Fruit fly (Drosophila melanogaster) whole organism, embryonic: ENCODE measurements around the gene Sirt4.

Source experiments
- Awh ChIP-seq: fragments of 200-800 bp; sonication (Bioruptor generic); IDR thresholded peaks from 2 replicates; pipeline ENCODE4, ENCODE4 v1.3.6; 2022; ENCODE audit warnings: missing biosample characterization, missing genetic modification characterization
- Blimp-1 ChIP-seq: fragments of 200-800 bp; sonication (Bioruptor generic); optimal IDR thresholded peaks from 3 replicates; lab custom pipeline; 2018; ENCODE audit warnings: missing biosample characterization, missing genetic modification characterization, mild to moderate bottlenecking, moderate library complexity, missing genetic modification reagents
- Bteb2 ChIP-seq: fragments of 200-800 bp; sonication (Bioruptor generic); optimal IDR thresholded peaks from 2 replicates; lab custom pipeline; 2016; ENCODE audit warnings: missing biosample characterization, missing genetic modification characterization
- CG10274 ChIP-seq: fragments of 200-800 bp; sonication (Bioruptor generic); optimal IDR thresholded peaks from 3 replicates; lab custom pipeline; 2017; ENCODE audit warnings: missing biosample characterization, mild to moderate bottlenecking, missing genetic modification characterization
- CG10543 ChIP-seq: fragments of 200-800 bp; sonication (Bioruptor generic); optimal IDR thresholded peaks from 3 replicates; lab custom pipeline; 2017; ENCODE audit warnings: missing biosample characterization, mild to moderate bottlenecking, missing genetic modification characterization, moderate library complexity
- CG11093 ChIP-seq: fragments of 200-800 bp; sonication (Bioruptor generic); IDR thresholded peaks from 3 replicates; pipeline ENCODE4 v1.3.6; 2022; ENCODE audit warnings: missing biosample characterization, missing genetic modification characterization
- CG11504 ChIP-seq: fragments of 200-800 bp; sonication (Bioruptor generic); optimal IDR thresholded peaks from 3 replicates; lab custom pipeline; 2019; ENCODE audit warnings: missing biosample characterization, mild to moderate bottlenecking, missing genetic modification characterization, moderate library complexity
- CG12236 ChIP-seq: fragments of 200-800 bp; sonication (Bioruptor generic); optimal IDR thresholded peaks from 2 replicates; lab custom pipeline; 2016; ENCODE audit warnings: missing biosample characterization, missing genetic modification characterization
- CG15269 ChIP-seq: fragments of 200-800 bp; sonication (Bioruptor generic); optimal IDR thresholded peaks from 2 replicates; lab custom pipeline; 2018; ENCODE audit warnings: missing biosample characterization, mild to moderate bottlenecking, missing genetic modification characterization, moderate library complexity
- CG15514 ChIP-seq: fragments of 200-800 bp; sonication (Bioruptor generic); optimal IDR thresholded peaks from 3 replicates; lab custom pipeline; 2017; ENCODE audit warnings: missing biosample characterization, missing genetic modification characterization, mild to moderate bottlenecking, moderate library complexity, missing genetic modification reagents
- CG18476 ChIP-seq: fragments of 200-800 bp; sonication (Bioruptor generic); optimal IDR thresholded peaks from 2 replicates; lab custom pipeline; 2016; ENCODE audit warnings: missing biosample characterization, mild to moderate bottlenecking, missing genetic modification characterization
- CG18764 ChIP-seq: fragments of 200-800 bp; sonication (Bioruptor generic); optimal IDR thresholded peaks from 3 replicates; lab custom pipeline; 2016; ENCODE audit warnings: missing biosample characterization, missing genetic modification characterization
- CG31224 ChIP-seq: fragments of 200-800 bp; sonication (Bioruptor generic); IDR thresholded peaks from 2 replicates; pipeline ENCODE4 v1.3.6; 2022; ENCODE audit warnings: missing biosample characterization, missing genetic modification characterization
- CG33213 ChIP-seq: fragments of 200-800 bp; sonication (Bioruptor generic); optimal IDR thresholded peaks from 3 replicates; lab custom pipeline; 2016; ENCODE audit warnings: missing biosample characterization, missing genetic modification characterization
- CG33557 ChIP-seq: fragments of 200-800 bp; sonication (Bioruptor generic); optimal IDR thresholded peaks from 2 replicates; lab custom pipeline; 2019; ENCODE audit warnings: missing biosample characterization, mild to moderate bottlenecking, missing genetic modification characterization, moderate library complexity
- CG6689 ChIP-seq: fragments of 200-800 bp; sonication (Bioruptor generic); IDR thresholded peaks from 2 replicates; pipeline ENCODE4 v1.3.6; 2022; ENCODE audit warnings: missing biosample characterization, missing genetic modification characterization
- CG7839 ChIP-seq: fragments of 200-800 bp; sonication (Bioruptor generic); optimal IDR thresholded peaks from 3 replicates; lab custom pipeline; 2018; ENCODE audit warnings: missing biosample characterization, mild to moderate bottlenecking, missing genetic modification characterization, moderate library complexity
- CG8089 ChIP-seq: fragments of 200-800 bp; sonication (Bioruptor generic); optimal IDR thresholded peaks from 3 replicates; lab custom pipeline; 2016; ENCODE audit warnings: missing biosample characterization, missing genetic modification characterization
- CG9727 ChIP-seq: fragments of 200-800 bp; sonication (Bioruptor generic); optimal IDR thresholded peaks from 3 replicates; lab custom pipeline; 2017; ENCODE audit warnings: missing biosample characterization, mild to moderate bottlenecking, missing genetic modification characterization
- CG9797 ChIP-seq: fragments of 200-800 bp; sonication (Bioruptor generic); optimal IDR thresholded peaks from 3 replicates; lab custom pipeline; 2018; ENCODE audit warnings: missing biosample characterization, mild to moderate bottlenecking, missing genetic modification characterization
- Chrac-16 ChIP-seq: fragments of 200-800 bp; sonication (Bioruptor generic); optimal IDR thresholded peaks from 3 replicates; lab custom pipeline; 2016; ENCODE audit warnings: missing biosample characterization, missing genetic modification characterization
- Dip3 ChIP-seq: fragments of 200-800 bp; sonication (Bioruptor generic); optimal IDR thresholded peaks from 3 replicates; lab custom pipeline; 2016; ENCODE audit warnings: missing biosample characterization, missing genetic modification characterization
- Elba2 ChIP-seq: fragments of 200-800 bp; sonication (Bioruptor generic); optimal IDR thresholded peaks from 3 replicates; lab custom pipeline; 2016; ENCODE audit warnings: missing biosample characterization, missing genetic modification characterization
- Fer1 ChIP-seq: fragments of 200-800 bp; sonication (Bioruptor generic); optimal IDR thresholded peaks from 2 replicates; lab custom pipeline; 2017; ENCODE audit warnings: missing biosample characterization, mild to moderate bottlenecking, missing genetic modification characterization
- HLH3B ChIP-seq: fragments of 200-800 bp; sonication (Bioruptor generic); IDR thresholded peaks from 2 replicates; pipeline ENCODE4 v1.3.6; 2022; ENCODE audit warnings: missing biosample characterization, missing genetic modification characterization
- Jarid2 ChIP-seq: fragments of 200-800 bp; sonication (Bioruptor generic); optimal IDR thresholded peaks from 3 replicates; lab custom pipeline; 2017; ENCODE audit warnings: mild to moderate bottlenecking, missing biosample characterization, missing genetic modification reagents, missing genetic modification characterization
- MESR4 ChIP-seq: fragments of 200-800 bp; sonication (Bioruptor generic); optimal IDR thresholded peaks from 2 replicates; lab custom pipeline; 2018; ENCODE audit warnings: missing biosample characterization, mild to moderate bottlenecking, missing genetic modification characterization, moderate library complexity
- MTF-1 ChIP-seq: fragments of 200-800 bp; sonication (Bioruptor generic); optimal IDR thresholded peaks from 2 replicates; lab custom pipeline; 2018; ENCODE audit warnings: missing biosample characterization, mild to moderate bottlenecking, missing genetic modification characterization, borderline replicate concordance
- NFAT ChIP-seq: fragments of 200-800 bp; sonication (Bioruptor generic); IDR thresholded peaks from 2 replicates; pipeline ENCODE4 v1.3.6; 2022; ENCODE audit warnings: missing biosample characterization, missing genetic modification characterization
- Scr ChIP-seq: fragments of 200-800 bp; sonication (Bioruptor generic); IDR thresholded peaks from 2 replicates; pipeline ENCODE4 v1.3.6; 2022; ENCODE audit warnings: missing biosample characterization, missing genetic modification characterization; ENCODE audit not compliant: partially characterized antibody
- Sox100B ChIP-seq: fragments of 200-800 bp; sonication (Bioruptor generic); optimal IDR thresholded peaks from 3 replicates; lab custom pipeline; 2018; ENCODE audit warnings: missing biosample characterization, mild to moderate bottlenecking, missing genetic modification characterization
- Stat92E ChIP-seq, 3 experiments: fragments of >200 bp in 2 of 3; fragments of 200-800 bp in 1 of 3; sonication (Bioruptor generic) in 1 of 3; optimal IDR thresholded peaks; 2 replicates each; lab custom pipeline; 2017 to 2019; ENCODE audit warnings: missing biosample characterization in 3 of 3, missing genetic modification characterization in 3 of 3, mild to moderate bottlenecking in 1 of 3, moderate library complexity in 1 of 3
- amos ChIP-seq: fragments of 200-800 bp; sonication (Bioruptor generic); IDR thresholded peaks from 2 replicates; pipeline ENCODE4 v1.3.6; 2022; ENCODE audit warnings: missing biosample characterization, missing genetic modification characterization; ENCODE audit not compliant: partially characterized antibody
- chinmo ChIP-seq: fragments of 200-800 bp; sonication (Bioruptor generic); IDR thresholded peaks from 4 replicates; pipeline ENCODE4 v1.3.6; 2022; ENCODE audit warnings: missing biosample characterization, missing genetic modification characterization; ENCODE audit not compliant: partially characterized antibody
- crp ChIP-seq, 2 experiments: fragments of 200-800 bp; sonication (Bioruptor generic); optimal IDR thresholded peaks; 2 replicates in 1 of 2; 3 replicates in 1 of 2; lab custom pipeline; 2017; ENCODE audit warnings: missing biosample characterization in 2 of 2, missing genetic modification characterization in 2 of 2, mild to moderate bottlenecking in 1 of 2, moderate library complexity in 1 of 2
- cwo ChIP-seq: fragments of 200-800 bp; sonication (Bioruptor generic); optimal IDR thresholded peaks from 3 replicates; lab custom pipeline; 2017; ENCODE audit warnings: missing biosample characterization, missing genetic modification characterization, mild to moderate bottlenecking, moderate library complexity, missing genetic modification reagents
- disco-r ChIP-seq: fragments of 200-800 bp; sonication (Bioruptor generic); optimal IDR thresholded peaks from 2 replicates; lab custom pipeline; 2016; ENCODE audit warnings: missing biosample characterization, missing genetic modification characterization
- eyg ChIP-seq: fragments of 200-800 bp; sonication (Bioruptor generic); optimal IDR thresholded peaks from 3 replicates; lab custom pipeline; 2016; ENCODE audit warnings: missing biosample characterization, missing genetic modification characterization
- gsb ChIP-seq: fragments of 200-800 bp; sonication (Bioruptor generic); IDR thresholded peaks from 2 replicates; pipeline ENCODE4 v1.3.6; 2022; ENCODE audit warnings: missing biosample characterization, missing genetic modification characterization
- h ChIP-seq: fragments of >200 bp; optimal IDR thresholded peaks from 2 replicates; lab custom pipeline; 2017
- ham ChIP-seq: fragments of 200-800 bp; sonication (Bioruptor generic); IDR thresholded peaks from 2 replicates; pipeline ENCODE4 v1.3.6; 2022; ENCODE audit warnings: missing biosample characterization, missing genetic modification characterization
- jing ChIP-seq: fragments of 200-800 bp; sonication (Bioruptor generic); optimal IDR thresholded peaks from 2 replicates; lab custom pipeline; 2018; ENCODE audit warnings: missing biosample characterization, mild to moderate bottlenecking, missing genetic modification characterization
- lmd ChIP-seq: fragments of 200-800 bp; sonication (Bioruptor generic); IDR thresholded peaks from 2 replicates; pipeline ENCODE4 v1.3.6; 2022; ENCODE audit warnings: missing biosample characterization, missing genetic modification characterization
- pfk ChIP-seq: fragments of 200-800 bp; sonication (Bioruptor generic); optimal IDR thresholded peaks from 2 replicates; lab custom pipeline; 2018; ENCODE audit warnings: missing biosample characterization, mild to moderate bottlenecking, missing genetic modification characterization, moderate library complexity
- run ChIP-seq: fragments of 200-800 bp; sonication (Bioruptor generic); optimal IDR thresholded peaks from 3 replicates; lab custom pipeline; 2018; ENCODE audit warnings: missing biosample characterization, mild to moderate bottlenecking, missing genetic modification characterization
- slbo ChIP-seq: fragments of 200-800 bp; sonication (Bioruptor generic); IDR thresholded peaks from 2 replicates; pipeline ENCODE4 v1.3.6; 2022; ENCODE audit warnings: missing biosample characterization, missing genetic modification characterization
- slp2 ChIP-seq: fragments of 200-800 bp; sonication (Bioruptor generic); optimal IDR thresholded peaks from 2 replicates; lab custom pipeline; 2016; ENCODE audit warnings: missing biosample characterization, missing genetic modification characterization
- wek ChIP-seq: fragments of 200-800 bp; sonication (Bioruptor generic); optimal IDR thresholded peaks from 3 replicates; lab custom pipeline; 2018; ENCODE audit warnings: missing biosample characterization, mild to moderate bottlenecking, missing genetic modification characterization, moderate library complexity
- wor ChIP-seq: fragments of 200-800 bp; sonication (Bioruptor generic); IDR thresholded peaks from 2 replicates; pipeline ENCODE4 v1.3.6; 2022; ENCODE audit warnings: missing biosample characterization, missing genetic modification characterization

Sirt4 gene

dm6 chrX:5696436-5697022, 30.8 kb upstream of the Sirt4 start (continued):
- TF ChIP-seq Chrac-16 (peak; percentile 97), h (lab: Kevin White, UChicago) (no peak), Blimp-1 (GFP tag; lab: Kevin White, UChicago) (peak; percentile 92), CG31224 (peak; percentile 85), CG9727 (peak; percentile 98), disco-r (peak; percentile 96), Stat92E (GFP tag; optimal IDR thresholded peaks at IDR 0.05; lab: Kevin White, UChicago) (peak in 1 of 3 experiments; percentile 80), CG12236 (GFP tag; lab: Kevin White, UChicago) (peak; percentile 97), MTF-1 (GFP tag; lab: Kevin White, UChicago) (peak; percentile 87), cwo (peak; percentile 88), Bteb2 (GFP tag; lab: Kevin White, UChicago) (peak; percentile 95), eyg (GFP tag; lab: Kevin White, UChicago) (peak; percentile 91), NFAT (GFP tag; lab: Robert Waterston, UW) (peak; percentile 91), Sox100B (GFP tag; lab: Kevin White, UChicago) (peak; percentile 91), CG9797 (GFP tag; lab: Kevin White, UChicago) (peak; percentile 40), CG18476 (GFP tag; lab: Kevin White, UChicago) (peak; percentile 96), ham (GFP tag; lab: Robert Waterston, UW) (peak; percentile 81), gsb (peak; percentile 87), CG15514 (peak; percentile 85), Elba2 (GFP tag; lab: Kevin White, UChicago) (peak; percentile 87), crp (GFP tag; optimal IDR thresholded peaks at IDR 0.05; lab: Kevin White, UChicago) (peak in 1 of 2 experiments; percentile 68), run (tag; lab: Kevin White, UChicago) (peak; percentile 62), CG10543 (GFP tag; lab: Kevin White, UChicago) (peak; percentile 92), HLH3B (peak; percentile 97), CG7839 (tag; lab: Kevin White, UChicago) (peak; percentile 96), Dip3 (GFP tag; lab: Kevin White, UChicago) (peak; percentile 93), lmd (GFP tag; lab: Robert Waterston, UW) (peak; percentile 96), CG15269 (tag; lab: Kevin White, UChicago) (peak; percentile 96), CG11504 (tag; lab: Kevin White, UChicago) (peak; percentile 93), MESR4 (GFP tag; lab: Kevin White, UChicago) (peak; percentile 47), jing (peak; percentile 91), slp2 (peak; percentile 97), CG33557 (GFP tag; lab: Kevin White, UChicago) (peak; percentile 95), CG10274 (GFP tag; lab: Kevin White, UChicago) (peak; percentile 88), CG18764 (GFP tag; lab: Kevin White, UChicago) (peak; percentile 95), wek (GFP tag; lab: Kevin White, UChicago) (peak; percentile 88), Fer1 (peak; percentile 95), CG6689 (GFP tag; lab: Robert Waterston, UW) (peak; percentile 95), slbo (GFP tag; lab: Robert Waterston, UW) (peak; percentile 93), amos (GFP tag; lab: Robert Waterston, UW) (no peak), pfk (GFP tag; lab: Kevin White, UChicago) (peak; percentile 36), wor (peak; percentile 86), CG11093 (GFP tag; lab: Robert Waterston, UW) (peak; percentile 93), Awh (peak; percentile 96), Scr (GFP tag; lab: Robert Waterston, UW) (no peak), chinmo (peak; percentile 74; the same call in 1 of the 4 replicates), CG8089 (GFP tag; lab: Kevin White, UChicago) (peak; percentile 98), Jarid2 (peak; percentile 81), CG33213 (GFP tag; lab: Kevin White, UChicago) (peak; percentile 98)
